Worm (Caenorhabditis elegans) whole organism, L2 larva: ENCODE measurements around the gene clec-136.

ENCODE experiments used
- C34F6.9 ChIP-seq: fragments of 150-350 bp; optimal IDR thresholded peaks from 2 replicates; lab custom pipeline; 2014; ENCODE audit warnings: missing biosample characterization, missing genetic modification characterization
- F13H6.1 ChIP-seq: sonication (generic microtip); optimal IDR thresholded peaks from 2 replicates; lab custom pipeline; 2016; ENCODE audit warnings: missing genetic modification characterization, missing compliant biosample characterization
- R02D3.7 ChIP-seq: fragments of 150-350 bp; optimal IDR thresholded peaks from 2 replicates; lab custom pipeline; 2014; ENCODE audit warnings: missing biosample characterization, missing genetic modification characterization
- Y55F3AM.14 ChIP-seq: fragments of 200-800 bp; sonication (Bioruptor generic); optimal IDR thresholded peaks from 2 replicates; lab custom pipeline; 2018; ENCODE audit warnings: mild to moderate bottlenecking, missing genetic modification characterization, missing compliant biosample characterization
- ZK546.5 ChIP-seq: sonication (generic microtip); optimal IDR thresholded peaks from 2 replicates; lab custom pipeline; 2017; ENCODE audit warnings: missing biosample characterization, missing genetic modification characterization
- alr-1 ChIP-seq: fragments of 150-350 bp; optimal IDR thresholded peaks from 2 replicates; lab custom pipeline; 2014; ENCODE audit warnings: missing biosample characterization, missing genetic modification characterization
- aly-2 ChIP-seq: fragments of 150-350 bp; optimal IDR thresholded peaks from 2 replicates; lab custom pipeline; 2014; ENCODE audit warnings: missing biosample characterization, missing genetic modification characterization
- ama-1 ChIP-seq: fragments of 150-350 bp; optimal IDR thresholded peaks from 2 replicates; lab custom pipeline; 2018; ENCODE audit warnings: inconsistent platforms
- blmp-1 ChIP-seq: sonication (generic microtip); optimal IDR thresholded peaks from 2 replicates; lab custom pipeline; 2017; ENCODE audit warnings: missing genetic modification characterization, mild to moderate bottlenecking, missing compliant biosample characterization, antibody characterized with exemption, moderate library complexity; ENCODE audit not compliant: insufficient read depth
- ceh-82 ChIP-seq: fragments of 150-350 bp; optimal IDR thresholded peaks from 2 replicates; lab custom pipeline; 2014; ENCODE audit warnings: missing biosample characterization, missing genetic modification characterization
- crh-2 ChIP-seq: sonication (generic microtip); optimal IDR thresholded peaks from 2 replicates; lab custom pipeline; 2017; ENCODE audit warnings: missing biosample characterization, missing genetic modification characterization
- egl-27 ChIP-seq: sonication (generic microtip); optimal IDR thresholded peaks from 3 replicates; lab custom pipeline; 2017; ENCODE audit warnings: missing biosample characterization, missing genetic modification reagents, missing genetic modification characterization
- elt-3 ChIP-seq: sonication (generic microtip); optimal IDR thresholded peaks from 2 replicates; lab custom pipeline; 2017; ENCODE audit warnings: missing biosample characterization, missing genetic modification characterization
- fos-1 ChIP-seq: fragments of 150-350 bp; optimal IDR thresholded peaks from 2 replicates; lab custom pipeline; 2014; ENCODE audit warnings: missing biosample characterization, missing genetic modification characterization
- gmeb-1 ChIP-seq: fragments of 150-350 bp; optimal IDR thresholded peaks from 2 replicates; lab custom pipeline; 2014; ENCODE audit warnings: missing biosample characterization, missing genetic modification characterization
- lin-11 ChIP-seq: fragments of 150-350 bp; sonication (generic microtip); optimal IDR thresholded peaks from 2 replicates; lab custom pipeline; 2014; ENCODE audit warnings: missing biosample characterization, missing genetic modification characterization, inconsistent platforms, mixed read lengths
- mbf-1 ChIP-seq: sonication (generic microtip); optimal IDR thresholded peaks from 2 replicates; lab custom pipeline; 2017; ENCODE audit warnings: missing biosample characterization, missing genetic modification characterization
- mdl-1 ChIP-seq, 2 experiments: fragments of 150-350 bp in 1 of 2; sonication (generic microtip) in 1 of 2; optimal IDR thresholded peaks; 2 replicates each; lab custom pipeline; 2017; ENCODE audit warnings: missing biosample characterization in 2 of 2, missing genetic modification characterization in 2 of 2
- nhr-10 ChIP-seq: sonication (generic microtip); optimal IDR thresholded peaks from 2 replicates; lab custom pipeline; 2017; ENCODE audit warnings: missing biosample characterization, missing genetic modification characterization
- nhr-12 ChIP-seq: fragments of 150-350 bp; optimal IDR thresholded peaks from 2 replicates; lab custom pipeline; 2014; ENCODE audit warnings: missing biosample characterization, missing genetic modification characterization
- nhr-129 ChIP-seq: fragments of 150-350 bp; optimal IDR thresholded peaks from 2 replicates; lab custom pipeline; 2014; ENCODE audit warnings: missing biosample characterization, missing genetic modification characterization
- nhr-21 ChIP-seq: fragments of 150-350 bp; optimal IDR thresholded peaks from 2 replicates; lab custom pipeline; 2014; ENCODE audit warnings: missing biosample characterization, missing genetic modification characterization
- nhr-237 ChIP-seq: fragments of 150-350 bp; optimal IDR thresholded peaks from 2 replicates; lab custom pipeline; 2014; ENCODE audit warnings: missing biosample characterization, missing genetic modification characterization
- nhr-25 ChIP-seq: fragments of 150-350 bp; sonication (generic microtip); optimal IDR thresholded peaks from 3 replicates; lab custom pipeline; 2014; ENCODE audit warnings: missing biosample characterization, missing genetic modification characterization
- nhr-6 ChIP-seq: fragments of 150-350 bp; optimal IDR thresholded peaks from 2 replicates; lab custom pipeline; 2014; ENCODE audit warnings: missing biosample characterization, missing genetic modification characterization
- nhr-77 ChIP-seq: fragments of 150-350 bp; optimal IDR thresholded peaks from 2 replicates; lab custom pipeline; 2014; ENCODE audit warnings: missing biosample characterization, missing genetic modification characterization
- peb-1 ChIP-seq: fragments of 150-350 bp; optimal IDR thresholded peaks from 2 replicates; lab custom pipeline; 2014; ENCODE audit warnings: missing biosample characterization, missing genetic modification characterization
- sem-4 ChIP-seq: fragments of 150-350 bp; optimal IDR thresholded peaks from 2 replicates; lab custom pipeline; 2014; ENCODE audit warnings: missing biosample characterization, missing genetic modification reagents, missing genetic modification characterization
- skn-1 ChIP-seq: sonication (generic microtip); optimal IDR thresholded peaks from 2 replicates; lab custom pipeline; 2017; ENCODE audit warnings: missing biosample characterization, missing genetic modification characterization
- sma-9 ChIP-seq, 2 experiments: fragments of 150-350 bp in 1 of 2; sonication (generic microtip) in 1 of 2; optimal IDR thresholded peaks; 2 replicates each; lab custom pipeline; 2014 to 2016; ENCODE audit warnings: missing genetic modification characterization in 2 of 2, mild to moderate bottlenecking in 1 of 2, missing biosample characterization in 1 of 2, missing compliant biosample characterization in 1 of 2, missing genetic modification reagents in 1 of 2, moderate library complexity in 1 of 2
- unc-39 ChIP-seq: fragments of 150-350 bp; optimal IDR thresholded peaks from 2 replicates; lab custom pipeline; 2014; ENCODE audit warnings: missing biosample characterization, missing genetic modification characterization
- unc-55 ChIP-seq: fragments of 150-350 bp; sonication (generic microtip); optimal IDR thresholded peaks from 3 replicates; lab custom pipeline; 2014; ENCODE audit warnings: missing biosample characterization, missing genetic modification reagents, missing genetic modification characterization
- unc-62 ChIP-seq: fragments of 150-350 bp; optimal IDR thresholded peaks from 2 replicates; lab custom pipeline; 2014; ENCODE audit warnings: missing biosample characterization, missing genetic modification reagents, missing genetic modification characterization
- zag-1 ChIP-seq: fragments of 150-350 bp; optimal IDR thresholded peaks from 2 replicates; lab custom pipeline; 2014; ENCODE audit warnings: missing biosample characterization, missing genetic modification characterization
- ztf-1 ChIP-seq: fragments of 200-800 bp; sonication (Bioruptor generic); conservative IDR thresholded peaks from 2 replicates; pipeline ENCODE4 v1.3.6; 2022; ENCODE audit warnings: missing genetic modification characterization, missing compliant biosample characterization
- ztf-4 ChIP-seq: fragments of 150-350 bp; optimal IDR thresholded peaks from 2 replicates; lab custom pipeline; 2014; ENCODE audit warnings: missing biosample characterization, missing genetic modification characterization

The clec-136 gene

ce11 chrII:4612694-4613093, 3.6 kb downstream of the clec-136 start, which contains the start of gene pqn-35:
TSS of gene pqn-35 (plus strand) at chrII:4612994.
- no peak for TF ChIP-seq ZK546.5 (tag; lab: Kevin White, UChicago)
- no peak for TF ChIP-seq ztf-1 (GFP tag; lab: Robert Waterston, UW)
- no peak for TF ChIP-seq peb-1
- no peak for TF ChIP-seq blmp-1 (tag; lab: Kevin White, UChicago)
- no peak for TF ChIP-seq nhr-12
- no peak for TF ChIP-seq F13H6.1 (tag; lab: Kevin White, UChicago)

ce11 chrII:4608073-4608472, 8.3 kb downstream of the clec-136 start, which contains the start of gene F35D11.3:
TSS of gene F35D11.3 (plus strand) at chrII:4608372.
- no peak for TF ChIP-seq nhr-10 (tag; lab: Kevin White, UChicago)
- TF ChIP-seq sma-9 (GFP tag; optimal IDR thresholded peaks at IDR 0.05; lab: Kevin White, UChicago): no peak
- TF ChIP-seq sma-9 (tag; optimal IDR thresholded peaks at IDR 0.05; lab: Kevin White, UChicago): no peak
- TF ChIP-seq nhr-77 (tag; lab: Kevin White, UChicago): no peak
- no peak for TF ChIP-seq lin-11 (tag; lab: Kevin White, UChicago)
- no peak for TF ChIP-seq unc-39 (tag; lab: Kevin White, UChicago)
- TF ChIP-seq zag-1 (tag; lab: Kevin White, UChicago): no peak
- TF ChIP-seq ZK546.5 (tag; lab: Kevin White, UChicago): no peak
- no peak for TF ChIP-seq ceh-82 (tag; lab: Kevin White, UChicago)
- TF ChIP-seq elt-3 (tag; lab: Kevin White, UChicago): no peak
- no peak for TF ChIP-seq alr-1 (tag; lab: Kevin White, UChicago)
- no peak for TF ChIP-seq nhr-6 (tag; lab: Kevin White, UChicago)

ce11 chrII:4606687-4607297, 9.6 kb downstream of the clec-136 start:
- TF ChIP-seq crh-2: peak; percentile 23
- TF ChIP-seq unc-55 (GFP tag; lab: Kevin White, UChicago): no peak
- no peak for TF ChIP-seq nhr-25 (tag; lab: Kevin White, UChicago)
- TF ChIP-seq gmeb-1 (tag; lab: Kevin White, UChicago): no peak
- peak; percentile 26 for TF ChIP-seq fos-1 (tag; lab: Kevin White, UChicago)
- no peak for TF ChIP-seq ztf-1 (GFP tag; lab: Robert Waterston, UW)
- TF ChIP-seq ztf-4 (tag; lab: Kevin White, UChicago): no peak
- TF ChIP-seq egl-27 (tag; lab: Kevin White, UChicago): no peak
- no peak for TF ChIP-seq nhr-129
- TF ChIP-seq nhr-21 (tag; lab: Kevin White, UChicago): no peak
- TF ChIP-seq ama-1 (lab: Kevin White, UChicago): no peak
- TF ChIP-seq sma-9 (GFP tag; optimal IDR thresholded peaks at IDR 0.05; lab: Kevin White, UChicago): no peak
- TF ChIP-seq sma-9 (tag; optimal IDR thresholded peaks at IDR 0.05; lab: Kevin White, UChicago): no peak
- peak; percentile 32 for TF ChIP-seq C34F6.9 (tag; lab: Kevin White, UChicago)
- TF ChIP-seq unc-62: no peak
- TF ChIP-seq lin-11 (tag; lab: Kevin White, UChicago): no peak
- no peak for TF ChIP-seq blmp-1 (tag; lab: Kevin White, UChicago)
- no peak for TF ChIP-seq elt-3 (tag; lab: Kevin White, UChicago)

- TF ChIP-seq Y55F3AM.14 (GFP tag; lab: Kevin White, UChicago): no peak
- TF ChIP-seq aly-2 (tag; lab: Kevin White, UChicago): no peak
- no peak for TF ChIP-seq gmeb-1 (tag; lab: Kevin White, UChicago)
- TF ChIP-seq blmp-1 (tag; lab: Kevin White, UChicago): no peak
- no peak for TF ChIP-seq alr-1 (tag; lab: Kevin White, UChicago)
- TF ChIP-seq nhr-237: no peak
- no peak for TF ChIP-seq sem-4 (tag; lab: Kevin White, UChicago)
- TF ChIP-seq R02D3.7 (tag; lab: Kevin White, UChicago): no peak
- no peak for TF ChIP-seq nhr-12
- TF ChIP-seq skn-1: no peak
- TF ChIP-seq mbf-1 (tag; lab: Kevin White, UChicago): no peak
- no peak for TF ChIP-seq mdl-1 (tag; optimal IDR thresholded peaks at IDR 0.05; lab: Kevin White, UChicago)
- TF ChIP-seq nhr-10 (tag; lab: Kevin White, UChicago): no peak
- no peak for TF ChIP-seq elt-3 (tag; lab: Kevin White, UChicago)
- no peak for TF ChIP-seq unc-39 (tag; lab: Kevin White, UChicago)
These were observed 11.7 kb downstream of the clec-136 start for ce11 chrII:4604680-4605079.
